Worm (Caenorhabditis elegans) whole organism, L4 larva: ENCODE measurements around the gene gtap-2.
A peak's percentile ranks its signal among the peaks of the same experiment; 100 is the strongest.

Experiments
- D1046.2 ChIP-seq: fragments of 200-800 bp; sonication (Bioruptor generic); IDR thresholded peaks from 2 replicates; pipeline ENCODE4 v1.3.6; 2022; ENCODE audit warnings: missing genetic modification characterization, missing compliant biosample characterization
- F10B5.3 ChIP-seq: sonication (generic microtip); optimal IDR thresholded peaks from 2 replicates; lab custom pipeline; 2016; ENCODE audit warnings: mild to moderate bottlenecking, missing genetic modification characterization, missing compliant biosample characterization
- F37D6.2 ChIP-seq: sonication (generic microtip); optimal IDR thresholded peaks from 2 replicates; lab custom pipeline; 2016; ENCODE audit warnings: mild to moderate bottlenecking, missing genetic modification characterization, missing compliant biosample characterization
- F49E8.2 ChIP-seq: sonication (generic microtip); optimal IDR thresholded peaks from 2 replicates; lab custom pipeline; 2016; ENCODE audit warnings: missing compliant biosample characterization, mild to moderate bottlenecking, missing genetic modification characterization, borderline replicate concordance
- R02D3.7 ChIP-seq: fragments of 150-350 bp; sonication (generic microtip); optimal IDR thresholded peaks from 3 replicates; lab custom pipeline; 2014; ENCODE audit warnings: missing biosample characterization, missing genetic modification characterization
- T20F7.1 ChIP-seq: fragments of 200-800 bp; sonication (Bioruptor generic); optimal IDR thresholded peaks from 2 replicates; lab custom pipeline; 2018; ENCODE audit warnings: mild to moderate bottlenecking, missing genetic modification characterization, missing compliant biosample characterization
- ZK337.2 ChIP-seq: fragments of 200-800 bp; sonication (Bioruptor generic); IDR thresholded peaks from 2 replicates; pipeline ENCODE4 v1.3.6; 2022; ENCODE audit warnings: missing genetic modification reagents, missing genetic modification characterization, missing compliant biosample characterization
- aha-1 ChIP-seq: fragments of 150-350 bp; peaks from one replicate; lab custom pipeline; 2014; ENCODE audit warnings: missing biosample characterization, missing genetic modification characterization
- ama-1 ChIP-seq: fragments of 150-350 bp; optimal IDR thresholded peaks from 2 replicates; lab custom pipeline; 2014; ENCODE audit warnings: inconsistent platforms, mixed read lengths
- arid-1 ChIP-seq: fragments of 200-800 bp; sonication (Bioruptor generic); conservative IDR thresholded peaks from 2 replicates; pipeline ENCODE4 v1.3.6; 2022; ENCODE audit warnings: missing genetic modification reagents, missing genetic modification characterization, missing compliant biosample characterization
- ceh-62 ChIP-seq: sonication (generic microtip); optimal IDR thresholded peaks from 2 replicates; lab custom pipeline; 2017; ENCODE audit warnings: missing biosample characterization, missing genetic modification characterization
- ceh-82 ChIP-seq: sonication (generic microtip); optimal IDR thresholded peaks from 2 replicates; lab custom pipeline; 2017; ENCODE audit warnings: missing biosample characterization, missing genetic modification characterization
- ctbp-1 ChIP-seq: fragments of 200-800 bp; sonication (Bioruptor generic); IDR thresholded peaks from 2 replicates; pipeline ENCODE4 v1.3.6; 2022; ENCODE audit warnings: missing genetic modification reagents, missing genetic modification characterization, missing compliant biosample characterization
- daf-12 ChIP-seq: fragments of 150-350 bp; optimal IDR thresholded peaks from 2 replicates; lab custom pipeline; 2014; ENCODE audit warnings: missing biosample characterization, missing genetic modification reagents, missing genetic modification characterization
- daf-8 ChIP-seq: fragments of 200-800 bp; sonication (Bioruptor generic); IDR thresholded peaks from 2 replicates; pipeline ENCODE4 v1.3.6; 2022; ENCODE audit warnings: missing genetic modification characterization, missing compliant biosample characterization
- dmd-6 ChIP-seq: fragments of 200-800 bp; sonication (Bioruptor generic); IDR thresholded peaks from 2 replicates; pipeline ENCODE4 v1.3.6; 2022; ENCODE audit warnings: missing genetic modification reagents, missing genetic modification characterization, missing compliant biosample characterization
- dve-1 ChIP-seq: sonication (generic microtip); optimal IDR thresholded peaks from 2 replicates; lab custom pipeline; 2017; ENCODE audit warnings: antibody characterized with exemption, mild to moderate bottlenecking, missing genetic modification characterization, missing compliant biosample characterization; ENCODE audit not compliant: insufficient read depth
- fkh-10 ChIP-seq: fragments of 150-350 bp; optimal IDR thresholded peaks from 2 replicates; lab custom pipeline; 2014; ENCODE audit warnings: missing biosample characterization, missing genetic modification reagents, missing genetic modification characterization
- fos-1 ChIP-seq: fragments of 150-350 bp; optimal IDR thresholded peaks from 2 replicates; lab custom pipeline; 2014; ENCODE audit warnings: missing biosample characterization, missing genetic modification characterization
- hif-1 ChIP-seq, 2 experiments: sonication (generic microtip); optimal IDR thresholded peaks; 2 replicates each; lab custom pipeline; 2016 to 2017; ENCODE audit warnings: missing compliant biosample characterization in 2 of 2, missing genetic modification characterization in 2 of 2, missing genetic modification reagents in 2 of 2, missing genotype in 2 of 2, mild to moderate bottlenecking in 1 of 2
- hlh-30 ChIP-seq: sonication (generic microtip); optimal IDR thresholded peaks from 2 replicates; lab custom pipeline; 2017; ENCODE audit warnings: antibody characterized with exemption, mild to moderate bottlenecking, missing genetic modification characterization, missing compliant biosample characterization; ENCODE audit not compliant: insufficient read depth
- jun-1 ChIP-seq: fragments of 150-350 bp; optimal IDR thresholded peaks from 2 replicates; lab custom pipeline; 2014; ENCODE audit warnings: missing biosample characterization, missing genetic modification reagents, missing genetic modification characterization
- lim-7 ChIP-seq: fragments of 200-800 bp; sonication (Bioruptor generic); IDR thresholded peaks from 2 replicates; pipeline ENCODE4 v1.3.6; 2022; ENCODE audit warnings: missing genetic modification characterization, missing compliant biosample characterization
- lin-1 ChIP-seq: fragments of 200-800 bp; sonication (Bioruptor generic); IDR thresholded peaks from 2 replicates; pipeline ENCODE4 v1.3.6; 2022; ENCODE audit warnings: missing genetic modification reagents, missing genetic modification characterization, missing compliant biosample characterization
- lin-13 ChIP-seq: fragments of 150-350 bp; optimal IDR thresholded peaks from 2 replicates; lab custom pipeline; 2014; ENCODE audit warnings: missing biosample characterization, missing genetic modification reagents, missing genetic modification characterization
- lin-15B ChIP-seq: fragments of 150-350 bp; sonication (generic microtip); optimal IDR thresholded peaks from 3 replicates; lab custom pipeline; 2014; ENCODE audit warnings: missing biosample characterization, missing genetic modification characterization
- lin-29 ChIP-seq: fragments of 200-800 bp; sonication (Bioruptor generic); IDR thresholded peaks from 2 replicates; pipeline ENCODE4 v1.3.6; 2022; ENCODE audit warnings: missing genetic modification reagents, missing genetic modification characterization, missing compliant biosample characterization
- lin-38 ChIP-seq: fragments of 200-800 bp; sonication (Bioruptor generic); IDR thresholded peaks from 2 replicates; pipeline ENCODE4 v1.3.6; 2022; ENCODE audit warnings: missing genetic modification reagents, missing genetic modification characterization, missing compliant biosample characterization
- lin-39 ChIP-seq: fragments of 150-350 bp; optimal IDR thresholded peaks from 2 replicates; lab custom pipeline; 2014; ENCODE audit warnings: missing biosample characterization, missing genetic modification reagents, missing genetic modification characterization
- lir-3 ChIP-seq: sonication (generic microtip); optimal IDR thresholded peaks from 2 replicates; lab custom pipeline; 2016; ENCODE audit warnings: mild to moderate bottlenecking, missing genetic modification characterization, missing compliant biosample characterization
- madf-5 ChIP-seq, 2 experiments: fragments of 200-800 bp; sonication (Bioruptor generic); IDR thresholded peaks; 2 replicates each; pipeline ENCODE4 v1.3.6; 2022; ENCODE audit warnings: missing compliant biosample characterization in 2 of 2, missing genetic modification characterization in 2 of 2
- mdt-29 ChIP-seq: fragments of 200-800 bp; sonication (Bioruptor generic); IDR thresholded peaks from 2 replicates; pipeline ENCODE4 v1.3.6; 2022; ENCODE audit warnings: missing genetic modification reagents, missing genetic modification characterization, missing compliant biosample characterization
- mes-2 ChIP-seq: sonication (generic microtip); optimal IDR thresholded peaks from 2 replicates; lab custom pipeline; 2016; ENCODE audit warnings: missing genotype, mild to moderate bottlenecking, missing genetic modification characterization, missing compliant biosample characterization; ENCODE audit not compliant: poor library complexity, severe bottlenecking
- mxl-2 ChIP-seq: fragments of 200-800 bp; sonication (Bioruptor generic); conservative IDR thresholded peaks from 2 replicates; pipeline ENCODE4 v1.3.6; 2022; ENCODE audit warnings: missing genetic modification reagents, missing genetic modification characterization, missing compliant biosample characterization
- nhr-10 ChIP-seq: fragments of 150-350 bp; optimal IDR thresholded peaks from 2 replicates; lab custom pipeline; 2014; ENCODE audit warnings: missing biosample characterization, missing genetic modification characterization
- nhr-111 ChIP-seq: fragments of 200-800 bp; sonication (Bioruptor generic); optimal IDR thresholded peaks from 2 replicates; lab custom pipeline; 2018; ENCODE audit warnings: mild to moderate bottlenecking, missing genetic modification characterization, missing compliant biosample characterization
- nhr-28 ChIP-seq: fragments of 150-350 bp; optimal IDR thresholded peaks from 2 replicates; lab custom pipeline; 2014; ENCODE audit warnings: missing biosample characterization, missing genetic modification characterization
- pha-4 ChIP-seq, 2 experiments: fragments of 150-350 bp in 1 of 2; fragments of 200-800 bp in 1 of 2; sonication (Bioruptor generic) in 1 of 2; IDR thresholded peaks in 1 of 2; optimal IDR thresholded peaks in 1 of 2; 2 replicates each; pipeline versions ENCODE4 v1.3.6 to Lab custom; 2014 to 2022; ENCODE audit warnings: missing genetic modification characterization in 2 of 2, missing genetic modification reagents in 2 of 2, missing biosample characterization in 1 of 2, missing compliant biosample characterization in 1 of 2
- pqm-1 ChIP-seq: sonication (generic microtip); optimal IDR thresholded peaks from 2 replicates; lab custom pipeline; 2017; ENCODE audit warnings: missing biosample characterization, missing genetic modification characterization
- saeg-2 ChIP-seq: fragments of 200-800 bp; sonication (Bioruptor generic); IDR thresholded peaks from 2 replicates; pipeline ENCODE4 v1.3.6; 2022; ENCODE audit warnings: missing genetic modification reagents, missing genetic modification characterization, missing compliant biosample characterization
- sdz-12 ChIP-seq: fragments of 200-800 bp; sonication (Bioruptor generic); optimal IDR thresholded peaks from 2 replicates; lab custom pipeline; 2018; ENCODE audit warnings: mild to moderate bottlenecking, missing genetic modification characterization, missing compliant biosample characterization
- skn-1 ChIP-seq: fragments of 150-350 bp; optimal IDR thresholded peaks from 2 replicates; lab custom pipeline; 2014; ENCODE audit warnings: missing biosample characterization, missing genetic modification characterization
- spr-3 ChIP-seq: fragments of 200-800 bp; sonication (Bioruptor generic); optimal IDR thresholded peaks from 2 replicates; lab custom pipeline; 2018; ENCODE audit warnings: mild to moderate bottlenecking, missing genetic modification characterization, missing compliant biosample characterization
- unc-130 ChIP-seq: sonication (generic microtip); optimal IDR thresholded peaks from 2 replicates; lab custom pipeline; 2016; ENCODE audit warnings: missing genetic modification reagents, missing genetic modification characterization, missing compliant biosample characterization
- unc-62 ChIP-seq, 3 experiments: fragments of 150-350 bp in 1 of 3; sonication (generic microtip); optimal IDR thresholded peaks in 2 of 3; peaks in 1 of 3; 1 replicate in 1 of 3; 2 replicates in 2 of 3; lab custom pipeline; 2014 to 2017; ENCODE audit warnings: missing biosample characterization in 3 of 3, missing genetic modification characterization in 3 of 3, missing genetic modification reagents in 3 of 3, missing genotype in 1 of 3
- zfp-2 ChIP-seq: sonication (generic microtip); optimal IDR thresholded peaks from 2 replicates; lab custom pipeline; 2016; ENCODE audit warnings: mild to moderate bottlenecking, missing genetic modification characterization, missing compliant biosample characterization
- zip-11 ChIP-seq: fragments of 200-800 bp; sonication (Bioruptor generic); IDR thresholded peaks from 2 replicates; pipeline ENCODE4 v1.3.6; 2022; ENCODE audit warnings: missing genetic modification characterization, missing compliant biosample characterization
- zip-2 ChIP-seq: fragments of 150-350 bp; optimal IDR thresholded peaks from 2 replicates; lab custom pipeline; 2014; ENCODE audit warnings: missing biosample characterization, missing genetic modification characterization
- ztf-11 ChIP-seq: fragments of 150-350 bp; optimal IDR thresholded peaks from 2 replicates; lab custom pipeline; 2014; ENCODE audit warnings: missing biosample characterization, missing genetic modification characterization
- ztf-7 ChIP-seq: fragments of 150-350 bp; optimal IDR thresholded peaks from 2 replicates; lab custom pipeline; 2014; ENCODE audit warnings: missing biosample characterization, missing genetic modification characterization

The gtap-2 gene

ce11 chrIII:9765465-9765900, 42.9 kb upstream of the gtap-2 start (continued):
- TF ChIP-seq nhr-28 (tag; lab: Kevin White, UChicago): peak; percentile 90
- peak; percentile 88 for TF ChIP-seq ztf-7 (tag; lab: Kevin White, UChicago)
- TF ChIP-seq ctbp-1 (GFP tag; lab: Robert Waterston, UW): peak; percentile 98
- TF ChIP-seq mes-2 (tag; lab: Kevin White, UChicago): peak; percentile 95
- TF ChIP-seq lin-39: peak; percentile 78
- TF ChIP-seq hlh-30: peak; percentile 99
- no peak for TF ChIP-seq R02D3.7
- TF ChIP-seq saeg-2: peak; percentile 99
- TF ChIP-seq lin-1 (GFP tag; lab: Robert Waterston, UW): peak; percentile 98
- TF ChIP-seq jun-1 (tag; lab: Kevin White, UChicago): peak; percentile 95
- peak; percentile 93 for TF ChIP-seq D1046.2 (GFP tag; lab: Robert Waterston, UW)
- TF ChIP-seq dve-1 (tag; lab: Kevin White, UChicago): peak; percentile 99
- peak; percentile 91 for TF ChIP-seq F10B5.3
- peak; percentile 91 for TF ChIP-seq lin-13 (GFP tag; lab: Kevin White, UChicago)
- peak; percentile 95 for TF ChIP-seq F37D6.2 (tag; lab: Kevin White, UChicago)
- TF ChIP-seq hif-1 (tag; optimal IDR thresholded peaks at IDR 0.05; lab: Kevin White, UChicago): peak; percentile 81 to 96
- TF ChIP-seq fos-1 (tag; lab: Kevin White, UChicago): peak; percentile 87
- TF ChIP-seq arid-1 (GFP tag; lab: Robert Waterston, UW): peak; percentile 97
- TF ChIP-seq spr-3 (GFP tag; lab: Kevin White, UChicago): peak; percentile 98
- peak; percentile 99 for TF ChIP-seq dmd-6
- TF ChIP-seq nhr-10 (tag; lab: Kevin White, UChicago): peak; percentile 93
- TF ChIP-seq nhr-111 (GFP tag; lab: Kevin White, UChicago): peak; percentile 99
- peak; percentile 48; the same call in 1 of the 2 replicates for TF ChIP-seq zip-11
- 0 out of 2 replicates have a peak, but pooled peaks have one; percentile 51 for TF ChIP-seq daf-8 (GFP tag; lab: Robert Waterston, UW)
- peak; percentile 100 for TF ChIP-seq aha-1 (tag; lab: Kevin White, UChicago)
- TF ChIP-seq lir-3 (tag; lab: Kevin White, UChicago): peak; percentile 49
- peak; percentile 8 for TF ChIP-seq ceh-82
- TF ChIP-seq lin-29 (GFP tag; lab: Robert Waterston, UW): peak; percentile 94
- TF ChIP-seq unc-130 (GFP tag; lab: Kevin White, UChicago): peak; percentile 1
- peak; percentile 71 for TF ChIP-seq skn-1
- peak; percentile 78; the same call in 1 of the 2 replicates for TF ChIP-seq ZK337.2
- TF ChIP-seq pqm-1 (tag; lab: Kevin White, UChicago): peak; percentile 33
- no peak for TF ChIP-seq ceh-62 (tag; lab: Kevin White, UChicago)
- peak; percentile 94 for TF ChIP-seq lin-38 (GFP tag; lab: Robert Waterston, UW)
- no peak for TF ChIP-seq ztf-11 (tag; lab: Kevin White, UChicago)
- peak; percentile 96 for TF ChIP-seq mdt-29 (GFP tag; lab: Robert Waterston, UW)
- TF ChIP-seq unc-62 (GFP tag; optimal IDR thresholded peaks at IDR 0.05 in 1 of 2; lab: Kevin White, UChicago): peak in 1 of 2 experiments; percentile 100
- no peak for TF ChIP-seq unc-62 (tag; optimal IDR thresholded peaks at IDR 0.05; lab: Kevin White, UChicago)
- peak; percentile 92 for TF ChIP-seq T20F7.1 (GFP tag; lab: Kevin White, UChicago)
- peak; percentile 82 for TF ChIP-seq zip-2 (tag; lab: Kevin White, UChicago)
- peak; percentile 65 for TF ChIP-seq lim-7
- no peak for TF ChIP-seq daf-12
- TF ChIP-seq zfp-2: peak; percentile 92
- no peak for TF ChIP-seq lin-15B (tag; lab: Kevin White, UChicago)
- no peak for TF ChIP-seq F49E8.2 (tag; lab: Kevin White, UChicago)
- peak; percentile 93 for TF ChIP-seq mxl-2 (GFP tag; lab: Robert Waterston, UW)
- peak; percentile 80 to 90; a peak in 2 of 4 replicates for TF ChIP-seq madf-5 (GFP tag; IDR thresholded peaks at IDR 0.05; lab: Robert Waterston, UW)
- TF ChIP-seq sdz-12: peak; percentile 97
- TF ChIP-seq fkh-10 (GFP tag; lab: Kevin White, UChicago): peak; percentile 88
- TF ChIP-seq pha-4 (GFP tag; IDR thresholded peaks at IDR 0.05; lab: Robert Waterston, UW): peak; percentile 98
- TF ChIP-seq pha-4 (tag; optimal IDR thresholded peaks at IDR 0.05; lab: Kevin White, UChicago): no peak
- peak; percentile 95 for TF ChIP-seq ama-1
